Fruit fly (Drosophila melanogaster) S2 (cell line): Measurements from ENCODE around the gene Polr3E.

Experiments used
- CG8478 ChIP-seq: fragments of >200 bp; optimal IDR thresholded peaks from 2 replicates; lab custom pipeline; 2018
- CTCF ChIP-seq, 2 experiments: fragments of >200 bp; optimal IDR thresholded peaks; 2 replicates each; lab custom pipeline; 2018

- no peak for TF ChIP-seq CG8478 (lab: Kevin White, UChicago)
- no peak for TF ChIP-seq CTCF (optimal IDR thresholded peaks at IDR 0.05; lab: Kevin White, UChicago)
Measured at dm6 chr3L:21056290-21056689, 24.7 kb downstream of the Polr3E start.
